Fruit fly (Drosophila melanogaster): ENCODE measurements around the gene TyrR.

Gene TyrR

dm6 chr3R:17705140-17705539 lies 57.8 kb downstream of the TyrR start:
- TF ChIP-seq noc (tag; optimal IDR thresholded peaks at IDR 0.05): no peak

dm6 chr3R:17704538-17704854 lies 58.5 kb downstream of the TyrR start:
- TF ChIP-seq noc (tag; optimal IDR thresholded peaks at IDR 0.05): no peak

dm6 chr3R:17703691-17704537 lies 59.1 kb downstream of the TyrR start:
- TF ChIP-seq noc (tag; optimal IDR thresholded peaks at IDR 0.05): peak; percentile 98

- TF ChIP-seq noc (tag; optimal IDR thresholded peaks at IDR 0.05): no peak
Measured at dm6 chr3R:17703024-17703690, 59.8 kb downstream of the TyrR start.

dm6 chr3R:17701971-17702845 lies 60.8 kb downstream of the TyrR start:
- TF ChIP-seq noc (tag; optimal IDR thresholded peaks at IDR 0.05): no peak

- peak; percentile 49 for TF ChIP-seq noc (tag; optimal IDR thresholded peaks at IDR 0.05)
Measured at dm6 chr3R:17701131-17701593, 61.8 kb downstream of the TyrR start.

- peak; percentile 99 for TF ChIP-seq noc (tag; optimal IDR thresholded peaks at IDR 0.05)
Measured at dm6 chr3R:17700488-17701130, 62.4 kb downstream of the TyrR start.
